Worm (Caenorhabditis elegans) whole organism, young adult: ENCODE results near the gene ZK402.1.

Experiments used
- B0035.1 ChIP-seq: sonication (generic microtip); optimal IDR thresholded peaks from 2 replicates; lab custom pipeline; 2016; ENCODE audit warnings: missing genetic modification characterization, mild to moderate bottlenecking, missing compliant biosample characterization, missing genotype, missing genetic modification reagents
- B0261.1 ChIP-seq: sonication (generic microtip); optimal IDR thresholded peaks from 2 replicates; lab custom pipeline; 2016; ENCODE audit warnings: mild to moderate bottlenecking, missing genetic modification characterization, moderate library complexity, missing compliant biosample characterization
- B0336.3 ChIP-seq: fragments of 200-800 bp; sonication (Bioruptor generic); IDR thresholded peaks from 2 replicates; pipeline ENCODE4 v1.3.6; 2022; ENCODE audit warnings: missing genetic modification characterization, missing compliant biosample characterization
- C17E4.6 ChIP-seq: fragments of 200-800 bp; sonication (Bioruptor generic); IDR thresholded peaks from 2 replicates; pipeline ENCODE4 v1.3.6; 2022; ENCODE audit warnings: missing genetic modification reagents, missing genetic modification characterization, missing compliant biosample characterization
- F10E7.11 ChIP-seq: sonication (generic microtip); optimal IDR thresholded peaks from 2 replicates; lab custom pipeline; 2017; ENCODE audit warnings: mild to moderate bottlenecking, missing genetic modification characterization, moderate library complexity, missing compliant biosample characterization
- F52B5.7 ChIP-seq: sonication (generic microtip); optimal IDR thresholded peaks from 2 replicates; lab custom pipeline; 2016; ENCODE audit warnings: mild to moderate bottlenecking, missing genetic modification characterization, missing compliant biosample characterization
- F57A8.1 ChIP-seq: fragments of 200-800 bp; sonication (Bioruptor generic); optimal IDR thresholded peaks from 2 replicates; lab custom pipeline; 2018; ENCODE audit warnings: mild to moderate bottlenecking, missing genetic modification characterization, moderate library complexity, missing compliant biosample characterization
- F57C9.4 ChIP-seq: sonication (generic microtip); optimal IDR thresholded peaks from 2 replicates; lab custom pipeline; 2017; ENCODE audit warnings: mild to moderate bottlenecking, missing genetic modification characterization, missing compliant biosample characterization
- K11D2.4 ChIP-seq: fragments of 200-800 bp; sonication (Bioruptor generic); IDR thresholded peaks from 2 replicates; pipeline ENCODE4 v1.3.6; 2022; ENCODE audit warnings: missing genetic modification reagents, missing genetic modification characterization, missing compliant biosample characterization
- K12H6.12 ChIP-seq: fragments of 200-800 bp; sonication (Bioruptor generic); optimal IDR thresholded peaks from 2 replicates; lab custom pipeline; 2018; ENCODE audit warnings: mild to moderate bottlenecking, missing genetic modification characterization, missing compliant biosample characterization
- Y53F4B.3 ChIP-seq: fragments of 200-800 bp; sonication (Bioruptor generic); IDR thresholded peaks from 2 replicates; pipeline ENCODE4 v1.3.6; 2022; ENCODE audit warnings: missing genetic modification reagents, missing genetic modification characterization, missing compliant biosample characterization
- ZK185.1 ChIP-seq: sonication (generic microtip); optimal IDR thresholded peaks from 2 replicates; lab custom pipeline; 2016; ENCODE audit warnings: mild to moderate bottlenecking, missing genetic modification characterization, missing compliant biosample characterization; ENCODE audit not compliant: poor library complexity, severe bottlenecking
- ama-1 ChIP-seq, 3 experiments: fragments of 150-350 bp in 1 of 3; sonication (generic microtip) in 2 of 3; optimal IDR thresholded peaks; 2 replicates each; lab custom pipeline; 2014 to 2018; ENCODE audit warnings: missing biosample characterization in 2 of 3, missing genetic modification characterization in 2 of 3, missing genetic modification reagents in 2 of 3
- bed-1 ChIP-seq: fragments of 200-800 bp; sonication (Bioruptor generic); IDR thresholded peaks from 2 replicates; pipeline ENCODE4 v1.3.6; 2022; ENCODE audit warnings: missing genetic modification reagents, missing genetic modification characterization, missing compliant biosample characterization
- ccch-3 ChIP-seq: fragments of 200-800 bp; sonication (Bioruptor generic); optimal IDR thresholded peaks from 2 replicates; lab custom pipeline; 2018; ENCODE audit warnings: mild to moderate bottlenecking, missing genetic modification characterization, missing compliant biosample characterization
- cebp-1 ChIP-seq, 2 experiments: fragments of 200-800 bp in 1 of 2; sonication (Bioruptor generic) in 1 of 2; sonication (generic microtip) in 1 of 2; IDR thresholded peaks in 1 of 2; optimal IDR thresholded peaks in 1 of 2; 2 replicates each; pipeline versions ENCODE4 v1.3.6 to Lab custom; 2017 to 2022; ENCODE audit warnings: missing compliant biosample characterization in 2 of 2, missing genetic modification characterization in 2 of 2, mild to moderate bottlenecking in 1 of 2, missing genetic modification reagents in 1 of 2, moderate library complexity in 1 of 2
- ceh-40 ChIP-seq: fragments of 200-800 bp; sonication (Bioruptor generic); IDR thresholded peaks from 2 replicates; pipeline ENCODE4 v1.3.6; 2022; ENCODE audit warnings: missing genetic modification characterization, missing compliant biosample characterization
- ceh-79 ChIP-seq: sonication (generic microtip); optimal IDR thresholded peaks from 2 replicates; lab custom pipeline; 2017; ENCODE audit warnings: mild to moderate bottlenecking, missing genetic modification characterization, missing compliant biosample characterization
- dox-1 ChIP-seq: fragments of 200-800 bp; sonication (Bioruptor generic); IDR thresholded peaks from 2 replicates; pipeline ENCODE4 v1.3.6; 2022; ENCODE audit warnings: missing genetic modification reagents, missing genetic modification characterization, missing compliant biosample characterization
- dpff-1 ChIP-seq: sonication (generic microtip); optimal IDR thresholded peaks from 2 replicates; lab custom pipeline; 2017; ENCODE audit warnings: mild to moderate bottlenecking, missing genetic modification characterization, missing compliant biosample characterization
- egl-44 ChIP-seq: fragments of 200-800 bp; sonication (Bioruptor generic); IDR thresholded peaks from 2 replicates; pipeline ENCODE4 v1.3.6; 2022; ENCODE audit warnings: missing genetic modification reagents, missing genetic modification characterization, missing compliant biosample characterization
- ets-4 ChIP-seq: fragments of 200-800 bp; sonication (Bioruptor generic); optimal IDR thresholded peaks from 2 replicates; lab custom pipeline; 2018; ENCODE audit warnings: mild to moderate bottlenecking, missing genetic modification characterization, missing compliant biosample characterization
- hmg-1.2 ChIP-seq: fragments of 200-800 bp; sonication (Bioruptor generic); IDR thresholded peaks from 2 replicates; pipeline ENCODE4 v1.3.6; 2022; ENCODE audit warnings: missing genetic modification reagents, missing genetic modification characterization, missing compliant biosample characterization
- hmg-20 ChIP-seq: fragments of 200-800 bp; sonication (Bioruptor generic); IDR thresholded peaks from 2 replicates; pipeline ENCODE4 v1.3.6; 2022; ENCODE audit warnings: missing genetic modification reagents, missing genetic modification characterization, missing compliant biosample characterization
- lag-1 ChIP-seq: fragments of 200-800 bp; sonication (Bioruptor generic); IDR thresholded peaks from 2 replicates; pipeline ENCODE4 v1.3.6; 2022; ENCODE audit warnings: missing genetic modification reagents, missing genetic modification characterization, missing compliant biosample characterization
- let-607 ChIP-seq, 2 experiments: fragments of 200-800 bp in 1 of 2; sonication (Bioruptor generic) in 1 of 2; sonication (generic microtip) in 1 of 2; optimal IDR thresholded peaks; 2 replicates each; lab custom pipeline; 2016 to 2018; ENCODE audit warnings: mild to moderate bottlenecking in 2 of 2, missing compliant biosample characterization in 2 of 2, missing genetic modification characterization in 2 of 2, moderate library complexity in 2 of 2, missing genotype in 1 of 2
- lin-26 ChIP-seq: fragments of 200-800 bp; sonication (Bioruptor generic); IDR thresholded peaks from 2 replicates; pipeline ENCODE4 v1.3.6; 2022; ENCODE audit warnings: missing genetic modification reagents, missing genetic modification characterization, missing compliant biosample characterization
- lin-40 ChIP-seq: sonication (generic microtip); optimal IDR thresholded peaks from 2 replicates; lab custom pipeline; 2016; ENCODE audit warnings: missing genetic modification characterization, mild to moderate bottlenecking, missing compliant biosample characterization, missing genotype, missing genetic modification reagents
- lin-54 ChIP-seq: fragments of 200-800 bp; sonication (Bioruptor generic); optimal IDR thresholded peaks from 2 replicates; lab custom pipeline; 2018; ENCODE audit warnings: mild to moderate bottlenecking, missing genetic modification characterization, missing compliant biosample characterization
- madf-10 ChIP-seq: sonication (generic microtip); optimal IDR thresholded peaks from 2 replicates; lab custom pipeline; 2016; ENCODE audit warnings: mild to moderate bottlenecking, missing genetic modification characterization, missing compliant biosample characterization
- madf-3 ChIP-seq: fragments of 200-800 bp; sonication (Bioruptor generic); IDR thresholded peaks from 2 replicates; pipeline ENCODE4 v1.3.6; 2022; ENCODE audit warnings: missing genetic modification reagents, missing genetic modification characterization, missing compliant biosample characterization
- mes-4 ChIP-seq: sonication (generic microtip); optimal IDR thresholded peaks from 2 replicates; lab custom pipeline; 2016; ENCODE audit warnings: missing genotype, missing genetic modification characterization, missing compliant biosample characterization
- nfya-1 ChIP-seq: sonication (generic microtip); optimal IDR thresholded peaks from 2 replicates; lab custom pipeline; 2017; ENCODE audit warnings: antibody characterized with exemption, missing compliant biosample characterization, missing genetic modification characterization, borderline replicate concordance; ENCODE audit not compliant: insufficient read depth
- nfyb-1 ChIP-seq: fragments of 200-800 bp; sonication (Bioruptor generic); IDR thresholded peaks from 2 replicates; pipeline ENCODE4 v1.3.6; 2022; ENCODE audit warnings: missing genetic modification reagents, missing genetic modification characterization, missing compliant biosample characterization
- nhr-27 ChIP-seq: fragments of 200-800 bp; sonication (Bioruptor generic); optimal IDR thresholded peaks from 2 replicates; lab custom pipeline; 2018; ENCODE audit warnings: mild to moderate bottlenecking, missing genetic modification characterization, moderate library complexity, missing compliant biosample characterization
- pbrm-1 ChIP-seq: fragments of 200-800 bp; sonication (Bioruptor generic); IDR thresholded peaks from 2 replicates; pipeline ENCODE4 v1.3.6; 2022; ENCODE audit warnings: missing genetic modification reagents, missing genetic modification characterization, missing compliant biosample characterization
- pha-4 ChIP-seq: fragments of 150-350 bp; sonication (generic microtip); optimal IDR thresholded peaks from 2 replicates; lab custom pipeline; 2014; ENCODE audit warnings: missing biosample characterization, missing genetic modification reagents, missing genetic modification characterization
- rec-8 ChIP-seq, 2 experiments: sonication (generic microtip); optimal IDR thresholded peaks; 2 replicates each; lab custom pipeline; 2016; ENCODE audit warnings: mild to moderate bottlenecking in 2 of 2, missing genetic modification characterization in 2 of 2, missing genetic modification reagents in 2 of 2, missing genotype in 2 of 2, missing biosample characterization in 1 of 2, missing compliant biosample characterization in 1 of 2, moderate library complexity in 1 of 2
- repo-1 ChIP-seq: sonication (generic microtip); optimal IDR thresholded peaks from 2 replicates; lab custom pipeline; 2017; ENCODE audit warnings: mild to moderate bottlenecking, missing genetic modification characterization, missing compliant biosample characterization
- sea-2 ChIP-seq: fragments of 200-800 bp; sonication (Bioruptor generic); IDR thresholded peaks from 2 replicates; pipeline ENCODE4 v1.3.6; 2022; ENCODE audit warnings: missing genetic modification characterization, missing compliant biosample characterization
- snpc-1.3 ChIP-seq: sonication (generic microtip); optimal IDR thresholded peaks from 2 replicates; lab custom pipeline; 2017; ENCODE audit warnings: missing genetic modification characterization, mild to moderate bottlenecking, missing compliant biosample characterization, antibody characterized with exemption, moderate library complexity, missing genotype, missing genetic modification reagents; ENCODE audit not compliant: insufficient read depth
- sptf-2 ChIP-seq: fragments of 200-800 bp; sonication (Bioruptor generic); optimal IDR thresholded peaks from 2 replicates; lab custom pipeline; 2018; ENCODE audit warnings: mild to moderate bottlenecking, missing genetic modification characterization, missing compliant biosample characterization
- tbx-9 ChIP-seq: sonication (generic microtip); optimal IDR thresholded peaks from 2 replicates; lab custom pipeline; 2016; ENCODE audit warnings: borderline replicate concordance, missing genetic modification characterization, inconsistent platforms, missing compliant biosample characterization
- zfh-2 ChIP-seq: fragments of 200-800 bp; sonication (Bioruptor generic); conservative IDR thresholded peaks from 2 replicates; pipeline ENCODE4 v1.3.6; 2022; ENCODE audit warnings: missing genetic modification reagents, missing genetic modification characterization, missing compliant biosample characterization
- ztf-18 ChIP-seq: sonication (generic microtip); optimal IDR thresholded peaks from 2 replicates; lab custom pipeline; 2016; ENCODE audit warnings: missing genotype, mild to moderate bottlenecking, missing genetic modification characterization, missing compliant biosample characterization
- ztf-28 ChIP-seq: fragments of 200-800 bp; sonication (Bioruptor generic); IDR thresholded peaks from 2 replicates; pipeline ENCODE4 v1.3.6; 2022; ENCODE audit warnings: missing genetic modification reagents, missing genetic modification characterization, missing compliant biosample characterization
- ztf-3 ChIP-seq: fragments of 200-800 bp; sonication (Bioruptor generic); optimal IDR thresholded peaks from 2 replicates; lab custom pipeline; 2018; ENCODE audit warnings: mild to moderate bottlenecking, missing genetic modification characterization, missing compliant biosample characterization

Gene ZK402.1

DNA sequence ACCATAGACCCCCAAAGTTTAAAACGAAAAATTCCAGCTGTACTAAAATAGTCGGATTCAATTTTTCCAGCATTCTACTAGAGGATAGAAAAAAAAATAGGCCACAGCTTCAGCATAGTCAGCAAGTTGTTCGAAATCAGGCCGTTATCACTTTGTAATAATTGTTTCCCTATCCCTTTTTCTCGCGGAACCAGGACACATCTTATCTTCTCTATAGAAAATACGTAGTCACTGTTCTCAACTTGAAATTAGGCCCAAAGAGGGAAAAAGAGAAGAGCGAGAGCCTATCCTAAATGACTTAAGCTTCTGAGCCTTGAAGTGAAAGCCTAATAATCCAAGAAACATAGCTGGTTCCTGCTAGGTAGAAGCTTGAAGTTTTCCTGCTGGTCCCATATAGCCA is 41.6 kb downstream of the ZK402.1 start:
- TF ChIP-seq F10E7.11 (tag; lab: Kevin White, UChicago) (no peak), nfya-1 (tag; lab: Kevin White, UChicago) (no peak), sptf-2 (no peak), snpc-1.3 (tag; lab: Kevin White, UChicago) (no peak), bed-1 (GFP tag; lab: Robert Waterston, UW) (no peak), pbrm-1 (peak; percentile 31; the same call in 1 of the 2 replicates), lin-40 (tag; lab: Kevin White, UChicago) (peak; percentile 22), ets-4 (GFP tag; lab: Kevin White, UChicago) (no peak), ama-1 (optimal IDR thresholded peaks at IDR 0.05; lab: Kevin White, UChicago) (peak; percentile 76), ama-1 (GFP tag; optimal IDR thresholded peaks at IDR 0.05; lab: Kevin White, UChicago) (no peak), F52B5.7 (tag; lab: Kevin White, UChicago) (no peak), nhr-27 (tag; lab: Kevin White, UChicago) (no peak), lin-54 (GFP tag; lab: Kevin White, UChicago) (peak; percentile 13), ccch-3 (GFP tag; lab: Kevin White, UChicago) (no peak), ztf-3 (GFP tag; lab: Kevin White, UChicago) (no peak), ZK185.1 (tag; lab: Kevin White, UChicago) (peak; percentile 44), hmg-20 (0 out of 2 replicates have a peak, but pooled peaks have one; percentile 36), ceh-79 (no peak), nfyb-1 (GFP tag; lab: Robert Waterston, UW) (peak; percentile 62; the same call in 1 of the 2 replicates), F57A8.1 (GFP tag; lab: Kevin White, UChicago) (no peak), rec-8 (tag; optimal IDR thresholded peaks at IDR 0.05; lab: Kevin White, UChicago) (no peak), egl-44 (GFP tag; lab: Robert Waterston, UW) (no peak), F57C9.4 (tag; lab: Kevin White, UChicago) (no peak), ceh-40 (GFP tag; lab: Robert Waterston, UW) (no peak), mes-4 (tag; lab: Kevin White, UChicago) (no peak), K12H6.12 (no peak), B0261.1 (no peak), ztf-18 (tag; lab: Kevin White, UChicago) (no peak), sea-2 (GFP tag; lab: Robert Waterston, UW) (no peak), pha-4 (tag; lab: Kevin White, UChicago) (no peak), cebp-1 (GFP tag; IDR thresholded peaks at IDR 0.05; lab: Robert Waterston, UW) (no peak), cebp-1 (tag; optimal IDR thresholded peaks at IDR 0.05; lab: Kevin White, UChicago) (no peak), let-607 (tag; optimal IDR thresholded peaks at IDR 0.05; lab: Kevin White, UChicago) (no peak), tbx-9 (no peak), madf-10 (tag; lab: Kevin White, UChicago) (peak; percentile 25), lin-26 (GFP tag; lab: Robert Waterston, UW) (no peak), hmg-1.2 (GFP tag; lab: Robert Waterston, UW) (peak; percentile 25; the same call in 1 of the 2 replicates), K11D2.4 (GFP tag; lab: Robert Waterston, UW) (peak; percentile 26; the same call in 1 of the 2 replicates), dpff-1 (tag; lab: Kevin White, UChicago) (no peak), Y53F4B.3 (GFP tag; lab: Robert Waterston, UW) (no peak), lag-1 (GFP tag; lab: Robert Waterston, UW) (0 out of 2 replicates have a peak, but pooled peaks have one; percentile 11), C17E4.6 (no peak), dox-1 (GFP tag; lab: Robert Waterston, UW) (0 out of 2 replicates have a peak, but pooled peaks have one; percentile 16), B0336.3 (peak; percentile 36; the same call in 1 of the 2 replicates), ztf-28 (GFP tag; lab: Robert Waterston, UW) (no peak), zfh-2 (GFP tag; lab: Robert Waterston, UW) (no peak), madf-3 (GFP tag; lab: Robert Waterston, UW) (no peak), repo-1 (tag; lab: Kevin White, UChicago) (peak; percentile 17), B0035.1 (tag; lab: Kevin White, UChicago) (no peak)
